Fruit fly (Drosophila melanogaster): ENCODE data around the gene spri.

- TF ChIP-seq fd85E (GFP tag; optimal IDR thresholded peaks at IDR 0.05) = peak; percentile 43
- TF ChIP-seq acj6 (GFP tag; optimal IDR thresholded peaks at IDR 0.05) = peak; percentile 7
- TF ChIP-seq CG8319 (GFP tag; optimal IDR thresholded peaks at IDR 0.05) = peak; percentile 14
- peak; percentile 7 for TF ChIP-seq topi (GFP tag; optimal IDR thresholded peaks at IDR 0.05)
- no peak for TF ChIP-seq CG4318 (GFP tag; optimal IDR thresholded peaks at IDR 0.05)
- TF ChIP-seq Eip75B (GFP tag; optimal IDR thresholded peaks at IDR 0.05) = no peak
- peak; percentile 12 for TF ChIP-seq Lpt (GFP tag; optimal IDR thresholded peaks at IDR 0.05)
- no peak for TF ChIP-seq OdsH (GFP tag; optimal IDR thresholded peaks at IDR 0.05)
- TF ChIP-seq Hr39 (GFP tag; optimal IDR thresholded peaks at IDR 0.05) = no peak
- TF ChIP-seq CG6163 (GFP tag; IDR thresholded peaks at IDR 0.05) = peak; percentile 68
- peak; percentile 41 for TF ChIP-seq CG6854 (GFP tag; optimal IDR thresholded peaks at IDR 0.05)
- no peak for TF ChIP-seq CG8632 (GFP tag; optimal IDR thresholded peaks at IDR 0.05)
- no peak for TF ChIP-seq CG31627 (GFP tag; optimal IDR thresholded peaks at IDR 0.05)
Observed at dm6 chrX:10585158-10585634, at the start of gene spri.

Measured in whole organism, prepupa.